Worm (Caenorhabditis elegans) whole organism, midembryonic: ENCODE results near the gene pygo-1.

Experiments used
- T22C8.4 ChIP-seq: fragments of 200-800 bp; sonication (Bioruptor generic); IDR thresholded peaks from 2 replicates; pipeline ENCODE4 v1.3.6; 2022; ENCODE audit warnings: missing genetic modification characterization, missing compliant biosample characterization
- cog-1 ChIP-seq: sonication (generic microtip); optimal IDR thresholded peaks from 2 replicates; lab custom pipeline; 2016; ENCODE audit warnings: missing genetic modification characterization, missing compliant biosample characterization
- flt-1 ChIP-seq: fragments of 200-800 bp; sonication (Bioruptor generic); IDR thresholded peaks from 2 replicates; pipeline ENCODE4 v1.3.6; 2022; ENCODE audit warnings: missing genetic modification characterization, missing compliant biosample characterization
- klf-2 ChIP-seq: fragments of 200-800 bp; sonication (Bioruptor generic); conservative IDR thresholded peaks from 2 replicates; pipeline ENCODE4 v1.3.6; 2022; ENCODE audit warnings: missing genetic modification reagents, missing genetic modification characterization, missing compliant biosample characterization
- med-1 ChIP-seq: sonication (generic microtip); optimal IDR thresholded peaks from 2 replicates; lab custom pipeline; 2017; ENCODE audit warnings: missing genetic modification characterization, mild to moderate bottlenecking, missing compliant biosample characterization, antibody characterized with exemption, missing genetic modification reagents; ENCODE audit not compliant: insufficient read depth
- ref-1 ChIP-seq: fragments of 200-800 bp; sonication (Bioruptor generic); conservative IDR thresholded peaks from 2 replicates; pipeline ENCODE4 v1.3.6; 2022; ENCODE audit warnings: missing genetic modification reagents, missing genetic modification characterization, missing compliant biosample characterization
- tab-1 ChIP-seq: fragments of 200-800 bp; sonication (Bioruptor generic); IDR thresholded peaks from 2 replicates; pipeline ENCODE4 v1.3.6; 2022; ENCODE audit warnings: missing genetic modification characterization, missing compliant biosample characterization
- ztf-23 ChIP-seq: fragments of 200-800 bp; sonication (Bioruptor generic); IDR thresholded peaks from 2 replicates; pipeline ENCODE4 v1.3.6; 2022; ENCODE audit warnings: missing genetic modification reagents, missing genetic modification characterization, missing compliant biosample characterization

- TF ChIP-seq cog-1 (no peak), klf-2 (GFP tag; lab: Robert Waterston, UW) (no peak), T22C8.4 (GFP tag; lab: Robert Waterston, UW) (no peak), med-1 (GFP tag; lab: Kevin White, UChicago) (no peak), ref-1 (GFP tag; lab: Robert Waterston, UW) (no peak), flt-1 (no peak), tab-1 (GFP tag; lab: Robert Waterston, UW) (no peak), ztf-23 (GFP tag; lab: Robert Waterston, UW) (no peak)
Observed at ce11 chrIV:5093462-5093861, 10.4 kb downstream of the pygo-1 start.
